Worm (Caenorhabditis elegans) whole organism, L4 larva: ENCODE measurements around the gene F56C3.9.

ENCODE experiments used
- F26F4.8 ChIP-seq: fragments of 200-800 bp; sonication (Bioruptor generic); conservative IDR thresholded peaks from 2 replicates; pipeline ENCODE4 v1.3.6; 2022; ENCODE audit warnings: missing genetic modification characterization, missing compliant biosample characterization
- R02D3.7 ChIP-seq: fragments of 150-350 bp; sonication (generic microtip); optimal IDR thresholded peaks from 3 replicates; lab custom pipeline; 2014; ENCODE audit warnings: missing biosample characterization, missing genetic modification characterization
- T20F7.1 ChIP-seq: fragments of 200-800 bp; sonication (Bioruptor generic); optimal IDR thresholded peaks from 2 replicates; lab custom pipeline; 2018; ENCODE audit warnings: mild to moderate bottlenecking, missing genetic modification characterization, missing compliant biosample characterization
- T26A8.4 ChIP-seq: fragments of 200-800 bp; sonication (Bioruptor generic); IDR thresholded peaks from 2 replicates; pipeline ENCODE4 v1.3.6; 2022; ENCODE audit warnings: missing genetic modification characterization, missing compliant biosample characterization
- Y105C5A.15 ChIP-seq: fragments of 200-800 bp; sonication (Bioruptor generic); IDR thresholded peaks from 2 replicates; pipeline ENCODE4 v1.3.6; 2022; ENCODE audit warnings: missing genetic modification characterization, missing compliant biosample characterization
- Y48G9A.11 ChIP-seq: fragments of 200-800 bp; sonication (Bioruptor generic); IDR thresholded peaks from 2 replicates; pipeline ENCODE4 v1.3.6; 2022; ENCODE audit warnings: missing genetic modification reagents, missing genetic modification characterization, missing compliant biosample characterization
- ceh-20 ChIP-seq: fragments of 200-800 bp; sonication (Bioruptor generic); IDR thresholded peaks from 2 replicates; pipeline ENCODE4 v1.3.6; 2022; ENCODE audit warnings: missing genetic modification reagents, missing genetic modification characterization, missing compliant biosample characterization
- daf-12 ChIP-seq: fragments of 150-350 bp; optimal IDR thresholded peaks from 2 replicates; lab custom pipeline; 2014; ENCODE audit warnings: missing biosample characterization, missing genetic modification reagents, missing genetic modification characterization
- daf-16 ChIP-seq, 3 experiments: sonication (generic microtip); optimal IDR thresholded peaks; 2 replicates each; lab custom pipeline; 2016 to 2017; ENCODE audit warnings: missing genetic modification characterization in 3 of 3, missing genetic modification reagents in 3 of 3, mild to moderate bottlenecking in 2 of 3, missing compliant biosample characterization in 2 of 3, missing biosample characterization in 1 of 3, moderate library complexity in 1 of 3
- dmd-6 ChIP-seq: fragments of 200-800 bp; sonication (Bioruptor generic); IDR thresholded peaks from 2 replicates; pipeline ENCODE4 v1.3.6; 2022; ENCODE audit warnings: missing genetic modification reagents, missing genetic modification characterization, missing compliant biosample characterization
- fkh-10 ChIP-seq: fragments of 150-350 bp; optimal IDR thresholded peaks from 2 replicates; lab custom pipeline; 2014; ENCODE audit warnings: missing biosample characterization, missing genetic modification reagents, missing genetic modification characterization
- hif-1 ChIP-seq, 2 experiments: sonication (generic microtip); optimal IDR thresholded peaks; 2 replicates each; lab custom pipeline; 2016 to 2017; ENCODE audit warnings: missing compliant biosample characterization in 2 of 2, missing genetic modification characterization in 2 of 2, missing genetic modification reagents in 2 of 2, missing genotype in 2 of 2, mild to moderate bottlenecking in 1 of 2
- hlh-11 ChIP-seq: fragments of 200-800 bp; sonication (Bioruptor generic); optimal IDR thresholded peaks from 2 replicates; lab custom pipeline; 2018; ENCODE audit warnings: mild to moderate bottlenecking, missing genetic modification characterization, missing compliant biosample characterization
- hlh-30 ChIP-seq: sonication (generic microtip); optimal IDR thresholded peaks from 2 replicates; lab custom pipeline; 2017; ENCODE audit warnings: antibody characterized with exemption, mild to moderate bottlenecking, missing genetic modification characterization, missing compliant biosample characterization; ENCODE audit not compliant: insufficient read depth
- hmg-1.1 ChIP-seq: fragments of 200-800 bp; sonication (Bioruptor generic); IDR thresholded peaks from 2 replicates; pipeline ENCODE4 v1.3.6; 2022; ENCODE audit warnings: missing genetic modification reagents, missing genetic modification characterization, missing compliant biosample characterization
- lin-13 ChIP-seq: fragments of 150-350 bp; optimal IDR thresholded peaks from 2 replicates; lab custom pipeline; 2014; ENCODE audit warnings: missing biosample characterization, missing genetic modification reagents, missing genetic modification characterization
- lin-29 ChIP-seq: fragments of 200-800 bp; sonication (Bioruptor generic); IDR thresholded peaks from 2 replicates; pipeline ENCODE4 v1.3.6; 2022; ENCODE audit warnings: missing genetic modification reagents, missing genetic modification characterization, missing compliant biosample characterization
- lin-38 ChIP-seq: fragments of 200-800 bp; sonication (Bioruptor generic); IDR thresholded peaks from 2 replicates; pipeline ENCODE4 v1.3.6; 2022; ENCODE audit warnings: missing genetic modification reagents, missing genetic modification characterization, missing compliant biosample characterization
- lsy-2 ChIP-seq, 2 experiments: fragments of 150-350 bp in 1 of 2; sonication (generic microtip) in 1 of 2; optimal IDR thresholded peaks; 2 replicates each; lab custom pipeline; 2014 to 2017; ENCODE audit warnings: missing biosample characterization in 2 of 2, missing genetic modification characterization in 2 of 2
- madf-9 ChIP-seq: fragments of 200-800 bp; sonication (Bioruptor generic); conservative IDR thresholded peaks from 2 replicates; pipeline ENCODE4 v1.3.6; 2022; ENCODE audit warnings: missing genetic modification reagents, missing genetic modification characterization, missing compliant biosample characterization
- mdl-1 ChIP-seq, 2 experiments: fragments of 150-350 bp in 1 of 2; sonication (generic microtip) in 1 of 2; optimal IDR thresholded peaks; 2 replicates each; lab custom pipeline; 2014 to 2017; ENCODE audit warnings: missing biosample characterization in 2 of 2, missing genetic modification characterization in 2 of 2
- mdt-29 ChIP-seq: fragments of 200-800 bp; sonication (Bioruptor generic); IDR thresholded peaks from 2 replicates; pipeline ENCODE4 v1.3.6; 2022; ENCODE audit warnings: missing genetic modification reagents, missing genetic modification characterization, missing compliant biosample characterization
- mxl-2 ChIP-seq: fragments of 200-800 bp; sonication (Bioruptor generic); conservative IDR thresholded peaks from 2 replicates; pipeline ENCODE4 v1.3.6; 2022; ENCODE audit warnings: missing genetic modification reagents, missing genetic modification characterization, missing compliant biosample characterization
- nhr-10 ChIP-seq: fragments of 150-350 bp; optimal IDR thresholded peaks from 2 replicates; lab custom pipeline; 2014; ENCODE audit warnings: missing biosample characterization, missing genetic modification characterization
- nhr-11 ChIP-seq: fragments of 150-350 bp; optimal IDR thresholded peaks from 2 replicates; lab custom pipeline; 2014; ENCODE audit warnings: missing biosample characterization, missing genetic modification characterization
- nhr-28 ChIP-seq: fragments of 150-350 bp; optimal IDR thresholded peaks from 2 replicates; lab custom pipeline; 2014; ENCODE audit warnings: missing biosample characterization, missing genetic modification characterization
- nhr-48 ChIP-seq: sonication (generic microtip); optimal IDR thresholded peaks from 2 replicates; lab custom pipeline; 2016; ENCODE audit warnings: mild to moderate bottlenecking, missing genetic modification characterization, missing compliant biosample characterization
- nhr-6 ChIP-seq: fragments of 150-350 bp; optimal IDR thresholded peaks from 2 replicates; lab custom pipeline; 2014; ENCODE audit warnings: missing biosample characterization, missing genetic modification characterization
- nhr-77 ChIP-seq: fragments of 150-350 bp; optimal IDR thresholded peaks from 2 replicates; lab custom pipeline; 2014; ENCODE audit warnings: missing biosample characterization, missing genetic modification characterization
- pha-4 ChIP-seq, 2 experiments: fragments of 150-350 bp in 1 of 2; fragments of 200-800 bp in 1 of 2; sonication (Bioruptor generic) in 1 of 2; IDR thresholded peaks in 1 of 2; optimal IDR thresholded peaks in 1 of 2; 2 replicates each; pipeline versions ENCODE4 v1.3.6 to Lab custom; 2014 to 2022; ENCODE audit warnings: missing genetic modification characterization in 2 of 2, missing genetic modification reagents in 2 of 2, missing biosample characterization in 1 of 2, missing compliant biosample characterization in 1 of 2
- php-3 ChIP-seq: fragments of 200-800 bp; sonication (Bioruptor generic); IDR thresholded peaks from 2 replicates; pipeline ENCODE4 v1.3.6; 2022; ENCODE audit warnings: missing genetic modification reagents, missing genetic modification characterization, missing compliant biosample characterization
- snpc-1.2 ChIP-seq: fragments of 200-800 bp; sonication (Bioruptor generic); IDR thresholded peaks from 2 replicates; pipeline ENCODE4 v1.3.6; 2022; ENCODE audit warnings: missing genetic modification reagents, missing genetic modification characterization, missing compliant biosample characterization
- unc-39 ChIP-seq: sonication (generic microtip); optimal IDR thresholded peaks from 2 replicates; lab custom pipeline; 2017; ENCODE audit warnings: missing biosample characterization, missing genetic modification characterization
- unc-62 ChIP-seq, 3 experiments: fragments of 150-350 bp in 1 of 3; sonication (generic microtip); optimal IDR thresholded peaks in 2 of 3; peaks in 1 of 3; 1 replicate in 1 of 3; 2 replicates in 2 of 3; lab custom pipeline; 2014 to 2017; ENCODE audit warnings: missing biosample characterization in 3 of 3, missing genetic modification characterization in 3 of 3, missing genetic modification reagents in 3 of 3, missing genotype in 1 of 3
- zip-11 ChIP-seq: fragments of 200-800 bp; sonication (Bioruptor generic); IDR thresholded peaks from 2 replicates; pipeline ENCODE4 v1.3.6; 2022; ENCODE audit warnings: missing genetic modification characterization, missing compliant biosample characterization
- ztf-7 ChIP-seq: fragments of 150-350 bp; optimal IDR thresholded peaks from 2 replicates; lab custom pipeline; 2014; ENCODE audit warnings: missing biosample characterization, missing genetic modification characterization

Gene F56C3.9

ce11 chrX:1395793-1396192 is 2.0 kb upstream of the F56C3.9 start:
- TF ChIP-seq nhr-48 (tag; lab: Kevin White, UChicago) (peak; percentile 69), lin-38 (GFP tag; lab: Robert Waterston, UW) (no peak), R02D3.7 (tag; lab: Kevin White, UChicago) (no peak), hlh-11 (tag; lab: Kevin White, UChicago) (peak; percentile 83), dmd-6 (GFP tag; lab: Robert Waterston, UW) (peak; percentile 60), Y48G9A.11 (no peak), unc-62 (GFP tag; optimal IDR thresholded peaks at IDR 0.05 in 1 of 2; lab: Kevin White, UChicago) (peak in 1 of 2 experiments; percentile 66), unc-62 (tag; optimal IDR thresholded peaks at IDR 0.05; lab: Kevin White, UChicago) (no peak), mxl-2 (GFP tag; lab: Robert Waterston, UW) (no peak), daf-16 (GFP tag; optimal IDR thresholded peaks at IDR 0.05; lab: Kevin White, UChicago) (peak in 1 of 2 experiments; percentile 74), daf-16 (tag; optimal IDR thresholded peaks at IDR 0.05; lab: Kevin White, UChicago) (no peak), Y105C5A.15 (GFP tag; lab: Robert Waterston, UW) (no peak), ceh-20 (GFP tag; lab: Robert Waterston, UW) (0 out of 2 replicates have a peak, but pooled peaks have one; percentile 15), nhr-10 (tag; lab: Kevin White, UChicago) (peak; percentile 25), T26A8.4 (GFP tag; lab: Robert Waterston, UW) (peak; percentile 49; the same call in 1 of the 2 replicates), php-3 (no peak), daf-12 (no peak), nhr-11 (tag; lab: Kevin White, UChicago) (peak; percentile 60), nhr-77 (tag; lab: Kevin White, UChicago) (peak; percentile 22), mdl-1 (tag; optimal IDR thresholded peaks at IDR 0.05; lab: Kevin White, UChicago) (peak in 1 of 2 experiments; percentile 49), T20F7.1 (no peak), lin-13 (GFP tag; lab: Kevin White, UChicago) (no peak), lin-29 (GFP tag; lab: Robert Waterston, UW) (no peak), hif-1 (tag; optimal IDR thresholded peaks at IDR 0.05; lab: Kevin White, UChicago) (peak in 1 of 2 experiments; percentile 74), nhr-6 (peak; percentile 7), snpc-1.2 (GFP tag; lab: Robert Waterston, UW) (no peak), F26F4.8 (no peak), hmg-1.1 (GFP tag; lab: Robert Waterston, UW) (no peak), unc-39 (no peak), pha-4 (GFP tag; IDR thresholded peaks at IDR 0.05; lab: Robert Waterston, UW) (no peak), pha-4 (tag; optimal IDR thresholded peaks at IDR 0.05; lab: Kevin White, UChicago) (no peak), lsy-2 (tag; optimal IDR thresholded peaks at IDR 0.05; lab: Kevin White, UChicago) (peak in 1 of 2 experiments; percentile 26), hlh-30 (tag; lab: Kevin White, UChicago) (peak; percentile 86), nhr-28 (tag; lab: Kevin White, UChicago) (peak; percentile 50)

ce11 chrX:1394437-1394836 is 646 bp upstream of the F56C3.9 start:
- TF ChIP-seq ztf-7 (peak; percentile 86), hlh-30 (tag; lab: Kevin White, UChicago) (peak; percentile 32), hlh-11 (tag; lab: Kevin White, UChicago) (peak; percentile 0), unc-39 (no peak), daf-16 (GFP tag; optimal IDR thresholded peaks at IDR 0.05; lab: Kevin White, UChicago) (no peak), daf-16 (tag; optimal IDR thresholded peaks at IDR 0.05; lab: Kevin White, UChicago) (no peak), madf-9 (no peak), mdt-29 (GFP tag; lab: Robert Waterston, UW) (no peak), zip-11 (GFP tag; lab: Robert Waterston, UW) (peak; percentile 72; the same call in 1 of the 2 replicates), fkh-10 (GFP tag; lab: Kevin White, UChicago) (no peak)
